Worm (Caenorhabditis elegans): ENCODE results near the gene pqn-73.

DNA sequence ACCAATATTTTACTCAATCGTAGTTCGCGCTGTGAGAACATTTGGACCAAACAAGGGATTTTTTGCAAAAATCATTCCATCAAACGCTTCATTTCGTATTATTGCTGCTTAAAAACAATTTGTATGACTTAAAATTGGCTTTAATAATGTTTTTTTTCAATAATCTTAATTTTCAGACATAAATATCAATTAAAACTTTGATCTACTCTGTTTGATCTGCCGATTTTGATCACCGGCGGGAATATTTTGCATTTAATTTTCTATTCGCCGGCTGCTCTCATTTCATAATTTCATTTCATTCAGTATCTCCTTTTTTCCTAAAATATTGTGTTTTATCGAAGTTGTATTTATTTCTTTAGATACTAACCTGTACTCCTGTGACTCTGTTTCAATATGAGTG is 34.7 kb downstream of the pqn-73 start, which contains the start of gene puf-5:
- TF ChIP-seq ztf-11 (tag; optimal IDR thresholded peaks at IDR 0.05) (no peak), fos-1 (tag; optimal IDR thresholded peaks at IDR 0.05) (no peak), snpc-4 (tag; optimal IDR thresholded peaks at IDR 0.05) (no peak), ces-1 (GFP tag; optimal IDR thresholded peaks at IDR 0.05) (no peak), tbx-2 (tag; optimal IDR thresholded peaks at IDR 0.05) (no peak), jun-1 (tag; optimal IDR thresholded peaks at IDR 0.05) (no peak), efl-3 (GFP tag; optimal IDR thresholded peaks at IDR 0.05) (no peak), nhr-12 (tag; optimal IDR thresholded peaks at IDR 0.05) (no peak), lin-39 (tag; optimal IDR thresholded peaks at IDR 0.05) (no peak), elt-3 (tag; optimal IDR thresholded peaks at IDR 0.05) (no peak), egl-13 (tag; optimal IDR thresholded peaks at IDR 0.05) (no peak), nhr-11 (tag; optimal IDR thresholded peaks at IDR 0.05) (no peak), nhr-28 (tag; optimal IDR thresholded peaks at IDR 0.05) (no peak), zag-1 (tag; optimal IDR thresholded peaks at IDR 0.05) (no peak)
